Fruit fly (Drosophila melanogaster): ENCODE measurements around the gene RnrL.

- TF ChIP-seq CG17328 (GFP tag; IDR thresholded peaks at IDR 0.05) (no peak), CG3995 (GFP tag; optimal IDR thresholded peaks at IDR 0.05) (no peak), CG15269 (tag; optimal IDR thresholded peaks at IDR 0.05) (no peak), CG9932 (GFP tag; IDR thresholded peaks at IDR 0.05) (no peak), Dbx (GFP tag; IDR thresholded peaks at IDR 0.05) (no peak), CG2712 (tag; optimal IDR thresholded peaks at IDR 0.05) (no peak), CG16813 (GFP tag; IDR thresholded peaks at IDR 0.05; ENCODE audit: partially characterized antibody) (no peak), CG17829 (tag; optimal IDR thresholded peaks at IDR 0.05) (no peak)
Observed at dm6 chr2L:10327790-10328189, at the start of gene RnrL.

Measured in whole organism, embryonic.